Worm (Caenorhabditis elegans) whole organism, L1 larva: Measurements from ENCODE around the gene D2085.7.

Source experiments
- Y116A8C.19 ChIP-seq: sonication (generic microtip); optimal IDR thresholded peaks from 2 replicates; lab custom pipeline; 2016; ENCODE audit warnings: missing compliant biosample characterization, missing genetic modification characterization, borderline replicate concordance
- lin-13 ChIP-seq: fragments of 150-350 bp; optimal IDR thresholded peaks from 2 replicates; lab custom pipeline; 2014; ENCODE audit warnings: missing biosample characterization, missing genetic modification reagents, missing genetic modification characterization
- mep-1 ChIP-seq: fragments of 150-350 bp; optimal IDR thresholded peaks from 2 replicates; lab custom pipeline; 2014; ENCODE audit warnings: missing biosample characterization, missing genetic modification characterization
- nhr-237 ChIP-seq: fragments of 150-350 bp; optimal IDR thresholded peaks from 2 replicates; lab custom pipeline; 2014; ENCODE audit warnings: missing biosample characterization, missing genetic modification characterization
- nhr-77 ChIP-seq: fragments of 150-350 bp; optimal IDR thresholded peaks from 2 replicates; lab custom pipeline; 2014; ENCODE audit warnings: missing biosample characterization, missing genetic modification characterization
- sptf-1 ChIP-seq: fragments of 150-350 bp; optimal IDR thresholded peaks from 2 replicates; lab custom pipeline; 2014; ENCODE audit warnings: missing biosample characterization, missing genetic modification characterization

DNA sequence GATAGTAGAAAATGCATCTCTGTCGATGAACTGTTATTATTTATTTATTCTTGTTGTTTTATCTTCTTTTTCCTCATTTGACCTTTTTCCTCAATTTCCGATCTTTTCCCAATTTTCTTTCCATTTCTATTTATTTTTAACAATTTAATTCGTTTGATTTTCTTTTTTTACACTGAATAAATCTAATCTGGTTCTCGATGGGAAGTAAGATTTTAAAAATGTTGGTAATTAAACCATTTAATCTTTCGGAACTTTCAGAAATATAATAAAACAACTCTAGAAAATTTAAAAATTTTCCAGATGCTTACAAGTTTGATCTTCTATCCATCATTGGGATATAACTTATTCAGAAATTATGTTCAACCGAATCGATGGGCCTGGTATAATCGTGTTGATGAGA is 34.6 kb upstream of the D2085.7 start, which contains the start of gene F28C6.8:
- TF ChIP-seq nhr-237 (tag; lab: Kevin White, UChicago) (no peak), lin-13 (GFP tag; lab: Kevin White, UChicago) (no peak), mep-1 (no peak), Y116A8C.19 (no peak), sptf-1 (tag; lab: Kevin White, UChicago) (no peak), nhr-77 (tag; lab: Kevin White, UChicago) (no peak)
